Fruit fly (Drosophila melanogaster): ENCODE measurements around the gene CG4577.

The CG4577 gene

dm6 chr2L:1136993-1137392 is 2.5 kb downstream of the CG4577 start:
- TF ChIP-seq OdsH (GFP tag; optimal IDR thresholded peaks at IDR 0.05) (no peak), Dif (GFP tag; optimal IDR thresholded peaks at IDR 0.05; ENCODE audit: partially characterized antibody) (no peak), Myc (optimal IDR thresholded peaks at IDR 0.05) (no peak), CG32264 (GFP tag; optimal IDR thresholded peaks at IDR 0.05) (no peak), pan (optimal IDR thresholded peaks at IDR 0.05) (no peak), HLH106 (tag; optimal IDR thresholded peaks at IDR 0.05) (no peak), Rel (GFP tag; optimal IDR thresholded peaks at IDR 0.05) (no peak), Rel (tag; optimal IDR thresholded peaks at IDR 0.05) (no peak), Sp1 (GFP tag; optimal IDR thresholded peaks at IDR 0.05) (no peak), sage (GFP tag; optimal IDR thresholded peaks at IDR 0.05) (no peak), dl (GFP tag; optimal IDR thresholded peaks at IDR 0.05; ENCODE audit: insufficient read depth in 1 of 2, partially characterized antibody in 2 of 2) (no peak), brk (GFP tag; optimal IDR thresholded peaks at IDR 0.05) (no peak), ey (GFP tag; optimal IDR thresholded peaks at IDR 0.05) (no peak), jim (GFP tag; optimal IDR thresholded peaks at IDR 0.05) (no peak), Abd-B (GFP tag; optimal IDR thresholded peaks at IDR 0.05) (no peak), tai (GFP tag; optimal IDR thresholded peaks at IDR 0.05) (no peak), usp (GFP tag; optimal IDR thresholded peaks at IDR 0.05) (no peak), rgr (GFP tag; optimal IDR thresholded peaks at IDR 0.05) (no peak), Vsx2 (GFP tag; optimal IDR thresholded peaks at IDR 0.05; ENCODE audit: partially characterized antibody) (no peak)

- no peak for TF ChIP-seq usp (GFP tag; optimal IDR thresholded peaks at IDR 0.05)
- TF ChIP-seq br (GFP tag; optimal IDR thresholded peaks at IDR 0.05), result peak; percentile 47
- no peak for TF ChIP-seq sv (GFP tag; optimal IDR thresholded peaks at IDR 0.05)
- peak; percentile 15 for TF ChIP-seq Jra (GFP tag; optimal IDR thresholded peaks at IDR 0.05)
- no peak for TF ChIP-seq Abd-B (GFP tag; optimal IDR thresholded peaks at IDR 0.05)
- peak; percentile 42 for TF ChIP-seq h (GFP tag; optimal IDR thresholded peaks at IDR 0.05)
- no peak for TF ChIP-seq dsf (GFP tag; optimal IDR thresholded peaks at IDR 0.05; ENCODE audit: borderline replicate concordance)
- TF ChIP-seq sage (GFP tag; optimal IDR thresholded peaks at IDR 0.05), result no peak
- peak; percentile 79 for TF ChIP-seq jim (GFP tag; optimal IDR thresholded peaks at IDR 0.05)
- TF ChIP-seq lola (GFP tag; optimal IDR thresholded peaks at IDR 0.05), result no peak
- TF ChIP-seq ey (GFP tag; optimal IDR thresholded peaks at IDR 0.05), result no peak
- no peak for TF ChIP-seq Mio (GFP tag; optimal IDR thresholded peaks at IDR 0.05)
- no peak for TF ChIP-seq N (GFP tag; optimal IDR thresholded peaks at IDR 0.05)
- TF ChIP-seq OdsH (GFP tag; optimal IDR thresholded peaks at IDR 0.05), result no peak
- peak; percentile 35 for TF ChIP-seq Hnf4 (GFP tag; optimal IDR thresholded peaks at IDR 0.05)
- no peak for TF ChIP-seq tai (GFP tag; optimal IDR thresholded peaks at IDR 0.05)
- no peak for TF ChIP-seq dl (GFP tag; optimal IDR thresholded peaks at IDR 0.05; ENCODE audit: insufficient read depth in 1 of 2, partially characterized antibody in 2 of 2)
- peak; percentile 44 for TF ChIP-seq Rel (GFP tag; optimal IDR thresholded peaks at IDR 0.05)
- TF ChIP-seq Rel (tag; optimal IDR thresholded peaks at IDR 0.05), result peak; percentile 32
- no peak for TF ChIP-seq Hr78 (GFP tag; optimal IDR thresholded peaks at IDR 0.05)
- TF ChIP-seq GATAd (GFP tag; optimal IDR thresholded peaks at IDR 0.05), result no peak
- peak; percentile 29 for TF ChIP-seq fru (GFP tag; optimal IDR thresholded peaks at IDR 0.05)
- no peak for TF ChIP-seq pan (optimal IDR thresholded peaks at IDR 0.05)
- TF ChIP-seq dmrt93B (GFP tag; optimal IDR thresholded peaks at IDR 0.05), result no peak
- TF ChIP-seq Dfd (GFP tag; optimal IDR thresholded peaks at IDR 0.05), result no peak
- no peak for TF ChIP-seq CrebA (GFP tag; optimal IDR thresholded peaks at IDR 0.05; ENCODE audit: borderline replicate concordance)
- peak; percentile 27 for TF ChIP-seq CG9705 (GFP tag; optimal IDR thresholded peaks at IDR 0.05)
- peak; percentile 35 for TF ChIP-seq brk (GFP tag; optimal IDR thresholded peaks at IDR 0.05)
- TF ChIP-seq Myc (optimal IDR thresholded peaks at IDR 0.05), result peak; percentile 40
- peak; percentile 22 for TF ChIP-seq psq (GFP tag; optimal IDR thresholded peaks at IDR 0.05)
- no peak for TF ChIP-seq Hr83 (GFP tag; optimal IDR thresholded peaks at IDR 0.05; ENCODE audit: poor library complexity, severe bottlenecking)
- TF ChIP-seq Vsx2 (GFP tag; optimal IDR thresholded peaks at IDR 0.05; ENCODE audit: partially characterized antibody), result peak; percentile 70
- TF ChIP-seq Dif (GFP tag; optimal IDR thresholded peaks at IDR 0.05; ENCODE audit: partially characterized antibody), result peak; percentile 7
- peak in 1 of 2 experiments; percentile 36 for TF ChIP-seq foxo (GFP tag; optimal IDR thresholded peaks at IDR 0.05)
- peak; percentile 20 for TF ChIP-seq rgr (GFP tag; optimal IDR thresholded peaks at IDR 0.05)
- TF ChIP-seq Sp1 (GFP tag; optimal IDR thresholded peaks at IDR 0.05), result peak; percentile 35
These were observed 8.3 kb downstream of the CG4577 start, which contains the start of gene MFS3 for dm6 chr2L:1142730-1143281. TSS of gene MFS3 (plus strand) at chr2L:1143201.

Measured in whole organism, wandering third instar larva.